Fruit fly (Drosophila melanogaster): ENCODE data around the gene CG5681.

- TF ChIP-seq Hr39 (GFP tag; optimal IDR thresholded peaks at IDR 0.05) (no peak), ss (GFP tag; optimal IDR thresholded peaks at IDR 0.05) (no peak), Ets21C (GFP tag; optimal IDR thresholded peaks at IDR 0.05) (no peak), fd59A (GFP tag; optimal IDR thresholded peaks at IDR 0.05) (no peak), Ets96B (tag; optimal IDR thresholded peaks at IDR 0.05) (no peak), spab (GFP tag; optimal IDR thresholded peaks at IDR 0.05) (no peak), Lpt (GFP tag; optimal IDR thresholded peaks at IDR 0.05) (no peak), Sox15 (GFP tag; optimal IDR thresholded peaks at IDR 0.05) (no peak), Sox102F (GFP tag; optimal IDR thresholded peaks at IDR 0.05) (no peak), pdm3 (GFP tag; optimal IDR thresholded peaks at IDR 0.05) (no peak), Eip78C (GFP tag) (no peak)
These were observed at the start of gene CG5681 for dm6 chr2L:17986099-17986498.

Data from whole organism, prepupa.